Worm (Caenorhabditis elegans) whole organism, young adult: Measurements from ENCODE around the gene Y54G11A.14.

Experiments
- F23B12.7 ChIP-seq: sonication (generic microtip); optimal IDR thresholded peaks from 2 replicates; lab custom pipeline; 2017; ENCODE audit warnings: missing genetic modification characterization, mild to moderate bottlenecking, missing compliant biosample characterization, antibody characterized with exemption, moderate library complexity; ENCODE audit not compliant: insufficient read depth
- F39B2.1 ChIP-seq: fragments of 200-800 bp; sonication (Bioruptor generic); IDR thresholded peaks from 2 replicates; pipeline ENCODE4 v1.3.6; 2022; ENCODE audit warnings: missing genetic modification reagents, missing genetic modification characterization, missing compliant biosample characterization
- F57A8.1 ChIP-seq: fragments of 200-800 bp; sonication (Bioruptor generic); optimal IDR thresholded peaks from 2 replicates; lab custom pipeline; 2018; ENCODE audit warnings: mild to moderate bottlenecking, missing genetic modification characterization, moderate library complexity, missing compliant biosample characterization
- Y67H2A.10 ChIP-seq: fragments of 200-800 bp; sonication (Bioruptor generic); conservative IDR thresholded peaks from 2 replicates; pipeline ENCODE4 v1.3.6; 2022; ENCODE audit warnings: missing genetic modification reagents, missing genetic modification characterization, missing compliant biosample characterization
- ceh-100 ChIP-seq: fragments of 200-800 bp; sonication (Bioruptor generic); IDR thresholded peaks from 2 replicates; pipeline ENCODE4 v1.3.6; 2022; ENCODE audit warnings: missing genetic modification reagents, missing genetic modification characterization, missing compliant biosample characterization
- hlh-26 ChIP-seq: fragments of 200-800 bp; sonication (Bioruptor generic); conservative IDR thresholded peaks from 2 replicates; pipeline ENCODE4 v1.3.6; 2022; ENCODE audit warnings: missing genetic modification reagents, missing genetic modification characterization, missing compliant biosample characterization
- pha-4 ChIP-seq: fragments of 150-350 bp; sonication (generic microtip); optimal IDR thresholded peaks from 2 replicates; lab custom pipeline; 2014; ENCODE audit warnings: missing biosample characterization, missing genetic modification reagents, missing genetic modification characterization
- snpc-4 ChIP-seq, 5 experiments: fragments of 150-350 bp in 1 of 5; sonication (generic microtip) in 4 of 5; optimal IDR thresholded peaks; 2 replicates each; lab custom pipeline; 2014 to 2018; ENCODE audit warnings: missing genetic modification characterization in 5 of 5, missing biosample characterization in 3 of 5, antibody characterized with exemption in 2 of 5, mild to moderate bottlenecking in 2 of 5, missing compliant biosample characterization in 2 of 5, missing genotype in 2 of 5, moderate library complexity in 2 of 5, missing genetic modification reagents in 1 of 5

ce11 chrII:14269839-14270238 is 48.1 kb upstream of the Y54G11A.14 start:
- TF ChIP-seq hlh-26 (no peak), Y67H2A.10 (GFP tag; lab: Robert Waterston, UW) (no peak), F57A8.1 (GFP tag; lab: Kevin White, UChicago) (no peak), snpc-4 (GFP tag; optimal IDR thresholded peaks at IDR 0.05; lab: Kevin White, UChicago) (no peak), snpc-4 (tag; optimal IDR thresholded peaks at IDR 0.05; lab: Kevin White, UChicago) (no peak), F39B2.1 (GFP tag; lab: Robert Waterston, UW) (no peak), ceh-100 (GFP tag; lab: Robert Waterston, UW) (no peak), F23B12.7 (tag; lab: Kevin White, UChicago) (no peak), pha-4 (tag; lab: Kevin White, UChicago) (no peak)
